Fruit fly (Drosophila melanogaster) whole organism, embryonic: Measurements from ENCODE around the gene msd1.

Source experiments
- Asciz ChIP-seq: fragments of 200-800 bp; sonication (Bioruptor generic); optimal IDR thresholded peaks from 2 replicates; lab custom pipeline; 2017; ENCODE audit warnings: missing biosample characterization, mild to moderate bottlenecking, missing genetic modification characterization, missing genetic modification reagents
- Bgb ChIP-seq: fragments of 200-800 bp; sonication (Bioruptor generic); IDR thresholded peaks from 2 replicates; pipeline ENCODE4 v1.3.6; 2022; ENCODE audit warnings: missing biosample characterization, missing genetic modification characterization; ENCODE audit not compliant: partially characterized antibody
- BtbVII ChIP-seq: fragments of 200-800 bp; sonication (Bioruptor generic); optimal IDR thresholded peaks from 3 replicates; lab custom pipeline; 2017; ENCODE audit warnings: missing biosample characterization, mild to moderate bottlenecking, missing genetic modification characterization
- Bteb2 ChIP-seq: fragments of 200-800 bp; sonication (Bioruptor generic); optimal IDR thresholded peaks from 2 replicates; lab custom pipeline; 2016; ENCODE audit warnings: missing biosample characterization, missing genetic modification characterization
- CG11560 ChIP-seq: fragments of 200-800 bp; sonication (Bioruptor generic); IDR thresholded peaks from 3 replicates; pipeline ENCODE4 v1.3.6; 2022; ENCODE audit warnings: missing biosample characterization, missing genetic modification characterization
- CG12236 ChIP-seq: fragments of 200-800 bp; sonication (Bioruptor generic); optimal IDR thresholded peaks from 2 replicates; lab custom pipeline; 2016; ENCODE audit warnings: missing biosample characterization, missing genetic modification characterization
- CG13624 ChIP-seq: fragments of 200-800 bp; sonication (Bioruptor generic); optimal IDR thresholded peaks from 2 replicates; lab custom pipeline; 2016; ENCODE audit warnings: missing biosample characterization, missing genetic modification characterization
- CG14050 ChIP-seq: fragments of 200-800 bp; sonication (Bioruptor generic); IDR thresholded peaks from 3 replicates; pipeline ENCODE4 v1.3.6; 2022; ENCODE audit warnings: missing biosample characterization, missing genetic modification characterization
- CG14667 ChIP-seq: fragments of 200-800 bp; sonication (Bioruptor generic); IDR thresholded peaks from 2 replicates; pipeline ENCODE4 v1.3.6; 2022; ENCODE audit warnings: missing biosample characterization, missing genetic modification characterization
- CG17829 ChIP-seq: fragments of 200-800 bp; optimal IDR thresholded peaks from 2 replicates; lab custom pipeline; 2019; ENCODE audit warnings: missing biosample characterization, mild to moderate bottlenecking, missing genetic modification characterization, moderate library complexity
- CG18476 ChIP-seq: fragments of 200-800 bp; sonication (Bioruptor generic); optimal IDR thresholded peaks from 2 replicates; lab custom pipeline; 2016; ENCODE audit warnings: missing biosample characterization, mild to moderate bottlenecking, missing genetic modification characterization
- CG2116 ChIP-seq: fragments of 200-800 bp; sonication (Bioruptor generic); optimal IDR thresholded peaks from 3 replicates; lab custom pipeline; 2018; ENCODE audit warnings: missing biosample characterization, mild to moderate bottlenecking, missing genetic modification characterization
- CG2889 ChIP-seq: fragments of 200-800 bp; sonication (Bioruptor generic); IDR thresholded peaks from 3 replicates; pipeline ENCODE4 v1.3.6; 2022; ENCODE audit warnings: missing biosample characterization, missing genetic modification characterization
- CG30431 ChIP-seq: fragments of 200-800 bp; sonication (Bioruptor generic); optimal IDR thresholded peaks from 2 replicates; lab custom pipeline; 2017; ENCODE audit warnings: missing biosample characterization, missing genetic modification characterization
- CG31441 ChIP-seq: fragments of 200-800 bp; sonication (Bioruptor generic); IDR thresholded peaks from 2 replicates; pipeline ENCODE4 v1.3.6; 2022; ENCODE audit warnings: missing biosample characterization, missing genetic modification characterization
- CG32532 ChIP-seq: fragments of 200-800 bp; sonication (Bioruptor generic); IDR thresholded peaks from 2 replicates; pipeline ENCODE4 v1.3.6; 2022; ENCODE audit warnings: missing biosample characterization, missing genetic modification characterization
- CG4617 ChIP-seq: fragments of 200-800 bp; sonication (Bioruptor generic); optimal IDR thresholded peaks from 3 replicates; lab custom pipeline; 2016; ENCODE audit warnings: missing biosample characterization, missing genetic modification characterization, borderline replicate concordance
- CG6654 ChIP-seq: fragments of 200-800 bp; sonication (Bioruptor generic); optimal IDR thresholded peaks from 2 replicates; lab custom pipeline; 2017; ENCODE audit warnings: missing biosample characterization, mild to moderate bottlenecking, missing genetic modification characterization
- CG8478 ChIP-seq: fragments of >200 bp; optimal IDR thresholded peaks from 2 replicates; lab custom pipeline; 2018
- CG8765 ChIP-seq: fragments of 200-800 bp; sonication (Bioruptor generic); IDR thresholded peaks from 2 replicates; pipeline ENCODE4 v1.3.6; 2022; ENCODE audit warnings: missing biosample characterization, missing genetic modification characterization
- CG8924 ChIP-seq: fragments of 200-800 bp; optimal IDR thresholded peaks from 3 replicates; lab custom pipeline; 2019; ENCODE audit warnings: missing biosample characterization, mild to moderate bottlenecking, missing genetic modification characterization, moderate library complexity
- CG9817 ChIP-seq: fragments of 200-800 bp; sonication (Bioruptor generic); optimal IDR thresholded peaks from 2 replicates; lab custom pipeline; 2018; ENCODE audit warnings: missing biosample characterization, mild to moderate bottlenecking, missing genetic modification characterization, moderate library complexity
- Dad ChIP-seq: fragments of 200-800 bp; sonication (Bioruptor generic); optimal IDR thresholded peaks from 3 replicates; lab custom pipeline; 2016; ENCODE audit warnings: missing biosample characterization, missing genetic modification characterization
- Doc3 ChIP-seq: fragments of 200-800 bp; sonication (Bioruptor generic); IDR thresholded peaks from 3 replicates; pipeline ENCODE4 v1.3.6; 2022; ENCODE audit warnings: missing biosample characterization, missing genetic modification characterization; ENCODE audit not compliant: partially characterized antibody
- Pdp1 ChIP-seq, 2 experiments: fragments of 200-800 bp; sonication (Bioruptor generic); optimal IDR thresholded peaks; 3 replicates each; lab custom pipeline; 2016; ENCODE audit warnings: missing biosample characterization in 2 of 2, missing genetic modification characterization in 2 of 2, mild to moderate bottlenecking in 1 of 2, moderate library complexity in 1 of 2
- Rx ChIP-seq: fragments of 200-800 bp; sonication (Bioruptor generic); IDR thresholded peaks from 2 replicates; pipeline ENCODE4 v1.3.6; 2022; ENCODE audit warnings: missing biosample characterization, missing genetic modification characterization
- ac ChIP-seq: fragments of 200-800 bp; sonication (Bioruptor generic); optimal IDR thresholded peaks from 3 replicates; lab custom pipeline; 2017; ENCODE audit warnings: missing biosample characterization, mild to moderate bottlenecking, missing genetic modification characterization
- bbx ChIP-seq: fragments of 200-800 bp; sonication (Bioruptor generic); IDR thresholded peaks from 2 replicates; pipeline ENCODE4 v1.3.6; 2022; ENCODE audit warnings: missing biosample characterization, missing genetic modification characterization; ENCODE audit not compliant: partially characterized antibody
- bowl ChIP-seq: fragments of 200-800 bp; sonication (Bioruptor generic); IDR thresholded peaks from 2 replicates; pipeline ENCODE4 v1.3.6; 2022; ENCODE audit warnings: missing biosample characterization, missing genetic modification characterization
- bsh ChIP-seq, 2 experiments: fragments of 200-800 bp; sonication (Bioruptor generic); optimal IDR thresholded peaks; 2 replicates each; lab custom pipeline; 2017 to 2018; ENCODE audit warnings: mild to moderate bottlenecking in 2 of 2, missing biosample characterization in 2 of 2, missing genetic modification characterization in 2 of 2, moderate library complexity in 1 of 2
- cad ChIP-seq: fragments of >200 bp; optimal IDR thresholded peaks from 2 replicates; lab custom pipeline; 2017; ENCODE audit warnings: missing biosample characterization, missing genetic modification characterization
- cg ChIP-seq: fragments of 200-800 bp; sonication (Bioruptor generic); optimal IDR thresholded peaks from 3 replicates; lab custom pipeline; 2019; ENCODE audit warnings: missing biosample characterization, mild to moderate bottlenecking, missing genetic modification characterization, moderate library complexity
- chm ChIP-seq: fragments of 200-800 bp; sonication (Bioruptor generic); IDR thresholded peaks from 2 replicates; pipeline ENCODE4 v1.3.6; 2022; ENCODE audit warnings: missing biosample characterization, missing genetic modification characterization
- dysf ChIP-seq: fragments of 200-800 bp; sonication (Bioruptor generic); IDR thresholded peaks from 3 replicates; pipeline ENCODE4 v1.3.6; 2022; ENCODE audit warnings: missing biosample characterization, missing genetic modification characterization
- fru ChIP-seq: fragments of >200 bp; optimal IDR thresholded peaks from 2 replicates; lab custom pipeline; 2017
- her ChIP-seq: fragments of 200-800 bp; sonication (Bioruptor generic); optimal IDR thresholded peaks from 2 replicates; lab custom pipeline; 2016; ENCODE audit warnings: missing biosample characterization, missing genetic modification characterization
- ind ChIP-seq: fragments of 200-800 bp; sonication (Bioruptor generic); optimal IDR thresholded peaks from 3 replicates; lab custom pipeline; 2016; ENCODE audit warnings: missing biosample characterization, missing genetic modification characterization
- jumu ChIP-seq: fragments of 200-800 bp; sonication (Bioruptor generic); optimal IDR thresholded peaks from 3 replicates; lab custom pipeline; 2016; ENCODE audit warnings: missing biosample characterization, missing genetic modification characterization
- kah ChIP-seq: fragments of 200-800 bp; sonication (Bioruptor generic); optimal IDR thresholded peaks from 2 replicates; lab custom pipeline; 2018; ENCODE audit warnings: missing biosample characterization, mild to moderate bottlenecking, missing genetic modification characterization
- kay ChIP-seq: fragments of 200-800 bp; sonication (Bioruptor generic); optimal IDR thresholded peaks from 2 replicates; lab custom pipeline; 2016; ENCODE audit warnings: missing biosample characterization, missing genetic modification characterization
- lilli ChIP-seq: fragments of 200-800 bp; sonication (Bioruptor generic); optimal IDR thresholded peaks from 3 replicates; lab custom pipeline; 2016; ENCODE audit warnings: missing biosample characterization, missing genetic modification characterization
- nau ChIP-seq: fragments of 200-800 bp; sonication (Bioruptor generic); optimal IDR thresholded peaks from 3 replicates; lab custom pipeline; 2017; ENCODE audit warnings: missing biosample characterization, mild to moderate bottlenecking, missing genetic modification characterization, missing genetic modification reagents
- nmo ChIP-seq: fragments of 200-800 bp; sonication (Bioruptor generic); optimal IDR thresholded peaks from 2 replicates; lab custom pipeline; 2018; ENCODE audit warnings: missing biosample characterization, mild to moderate bottlenecking, missing genetic modification characterization, moderate library complexity
- prd ChIP-seq, 3 experiments: fragments of >200 bp in 2 of 3; fragments of 200-800 bp in 1 of 3; sonication (Bioruptor generic) in 1 of 3; optimal IDR thresholded peaks in 2 of 3; IDR thresholded peaks in 1 of 3; 2 replicates in 2 of 3; 3 replicates in 1 of 3; pipeline versions ENCODE4 v1.3.6 to Lab custom; 2017 to 2022; ENCODE audit warnings: missing biosample characterization in 1 of 3, missing genetic modification characterization in 1 of 3
- psq ChIP-seq: fragments of 200-800 bp; sonication (Bioruptor generic); optimal IDR thresholded peaks from 2 replicates; lab custom pipeline; 2017; ENCODE audit warnings: missing biosample characterization, missing genetic modification characterization
- pum ChIP-seq: fragments of 200-800 bp; sonication (Bioruptor generic); optimal IDR thresholded peaks from 2 replicates; lab custom pipeline; 2016; ENCODE audit warnings: missing biosample characterization, missing genetic modification characterization
- sna ChIP-seq: fragments of 200-800 bp; sonication (Bioruptor generic); IDR thresholded peaks from 2 replicates; pipeline ENCODE4 v1.3.6; 2022; ENCODE audit warnings: missing biosample characterization, missing genetic modification characterization; ENCODE audit not compliant: partially characterized antibody
- wor ChIP-seq: fragments of 200-800 bp; sonication (Bioruptor generic); IDR thresholded peaks from 2 replicates; pipeline ENCODE4 v1.3.6; 2022; ENCODE audit warnings: missing biosample characterization, missing genetic modification characterization

msd1 gene

DNA sequence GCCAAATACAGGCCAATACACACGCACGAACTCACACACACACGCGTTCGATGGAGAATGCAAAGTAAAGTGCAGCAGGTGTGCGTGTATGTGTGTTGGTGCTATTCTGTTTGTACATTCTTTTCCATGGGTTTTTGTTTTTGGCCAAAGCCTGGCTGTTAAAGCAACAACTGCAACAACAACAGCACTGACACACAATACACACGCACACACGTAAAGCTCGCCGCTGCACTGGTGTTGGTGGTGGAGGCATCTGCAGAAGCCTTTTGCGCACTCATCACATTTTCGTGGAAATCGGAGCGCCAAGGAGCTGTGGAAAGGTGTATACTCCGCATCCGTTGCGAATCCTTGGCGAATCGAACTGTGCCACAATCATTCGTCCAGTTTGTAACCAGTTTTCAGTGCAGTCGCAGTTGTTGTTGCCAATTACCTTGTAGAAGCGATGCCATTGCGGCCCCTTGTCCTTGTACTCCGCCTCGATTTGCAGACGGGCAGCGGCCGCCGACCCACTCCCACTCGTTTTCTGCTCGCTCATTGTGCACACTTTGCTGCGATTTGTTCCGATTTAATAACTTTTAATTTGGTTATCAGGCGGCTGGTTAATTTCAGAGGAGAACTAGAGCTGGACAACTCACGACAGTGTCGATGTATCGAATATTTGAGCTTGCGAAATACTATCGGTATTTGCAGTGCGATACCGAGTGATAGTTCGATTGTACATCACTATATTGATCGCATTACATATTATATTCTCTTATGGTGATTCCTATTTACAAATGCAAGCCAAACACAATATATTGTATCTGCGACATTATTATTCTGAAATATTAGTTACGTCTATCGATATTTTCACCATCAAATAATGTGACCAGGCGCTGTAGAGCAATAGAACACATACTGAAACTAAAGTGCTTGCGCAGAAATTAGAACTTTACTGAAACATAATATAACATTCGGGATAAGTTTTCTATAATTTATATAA is 18.7 kb downstream of the msd1 start (continued):
- TF ChIP-seq her (GFP tag; lab: Kevin White, UChicago) (peak; percentile 20), kah (GFP tag; lab: Kevin White, UChicago) (no peak), cad (GFP tag; lab: Kevin White, UChicago) (no peak), jumu (GFP tag; lab: Kevin White, UChicago) (peak; percentile 40), Pdp1 (GFP tag; optimal IDR thresholded peaks at IDR 0.05; lab: Kevin White, UChicago) (peak; percentile 11 to 25), CG4617 (GFP tag; lab: Kevin White, UChicago) (peak; percentile 41), ac (GFP tag; lab: Kevin White, UChicago) (no peak), dysf (GFP tag; lab: Robert Waterston, UW) (0 out of 3 replicates have a peak, but pooled peaks have one; percentile 5), prd (optimal IDR thresholded peaks at IDR 0.05; lab: Kevin White, UChicago) (no peak), prd (GFP tag; IDR thresholded peaks at IDR 0.05; lab: Robert Waterston, UW) (peak; percentile 37; the same call in 2 of the 3 replicates), cg (GFP tag; lab: Kevin White, UChicago) (peak; percentile 98), CG12236 (GFP tag; lab: Kevin White, UChicago) (no peak), BtbVII (GFP tag; lab: Kevin White, UChicago) (no peak), CG9817 (tag; lab: Kevin White, UChicago) (peak; percentile 19), CG8924 (peak; percentile 42), CG8478 (lab: Kevin White, UChicago) (peak; percentile 94), CG13624 (peak; percentile 25), chm (GFP tag; lab: Robert Waterston, UW) (no peak), CG30431 (GFP tag; lab: Kevin White, UChicago) (no peak), ind (GFP tag; lab: Kevin White, UChicago) (peak; percentile 26), CG17829 (tag; lab: Kevin White, UChicago) (peak; percentile 57), Bgb (GFP tag; lab: Robert Waterston, UW) (peak; percentile 98), CG11560 (tag; lab: Robert Waterston, UW) (peak; percentile 97), bbx (GFP tag; lab: Robert Waterston, UW) (peak; percentile 97), kay (peak; percentile 25), CG31441 (GFP tag; lab: Robert Waterston, UW) (peak; percentile 54; the same call in 1 of the 2 replicates), Doc3 (peak; percentile 98), psq (GFP tag; lab: Kevin White, UChicago) (no peak), fru (no peak), lilli (peak; percentile 54), Rx (GFP tag; lab: Robert Waterston, UW) (no peak), Bteb2 (peak; percentile 7), wor (no peak), CG8765 (GFP tag; lab: Robert Waterston, UW) (no peak), sna (peak; percentile 97), nmo (GFP tag; lab: Kevin White, UChicago) (peak; percentile 61), Asciz (GFP tag; lab: Kevin White, UChicago) (no peak), nau (no peak), CG32532 (peak; percentile 34), CG2116 (GFP tag; lab: Kevin White, UChicago) (peak; percentile 75), Dad (GFP tag; lab: Kevin White, UChicago) (no peak), CG18476 (GFP tag; lab: Kevin White, UChicago) (no peak), bowl (GFP tag; lab: Robert Waterston, UW) (no peak), pum (GFP tag; lab: Kevin White, UChicago) (peak; percentile 35), CG14050 (GFP tag; lab: Robert Waterston, UW) (no peak), bsh (GFP tag; optimal IDR thresholded peaks at IDR 0.05; lab: Kevin White, UChicago) (peak in 1 of 2 experiments; percentile 21), CG6654 (GFP tag; lab: Kevin White, UChicago) (no peak), CG14667 (GFP tag; lab: Robert Waterston, UW) (no peak), CG2889 (GFP tag; lab: Robert Waterston, UW) (no peak)
